Fruit fly (Drosophila melanogaster): Measurements from ENCODE around the gene Hsp70Bbb.
"Not testable (repeated sequence)": the region's sequence is repeated elsewhere in the genome, so short reads cannot be mapped to it uniquely, and the experiment has no call there.

The Hsp70Bbb gene

DNA sequence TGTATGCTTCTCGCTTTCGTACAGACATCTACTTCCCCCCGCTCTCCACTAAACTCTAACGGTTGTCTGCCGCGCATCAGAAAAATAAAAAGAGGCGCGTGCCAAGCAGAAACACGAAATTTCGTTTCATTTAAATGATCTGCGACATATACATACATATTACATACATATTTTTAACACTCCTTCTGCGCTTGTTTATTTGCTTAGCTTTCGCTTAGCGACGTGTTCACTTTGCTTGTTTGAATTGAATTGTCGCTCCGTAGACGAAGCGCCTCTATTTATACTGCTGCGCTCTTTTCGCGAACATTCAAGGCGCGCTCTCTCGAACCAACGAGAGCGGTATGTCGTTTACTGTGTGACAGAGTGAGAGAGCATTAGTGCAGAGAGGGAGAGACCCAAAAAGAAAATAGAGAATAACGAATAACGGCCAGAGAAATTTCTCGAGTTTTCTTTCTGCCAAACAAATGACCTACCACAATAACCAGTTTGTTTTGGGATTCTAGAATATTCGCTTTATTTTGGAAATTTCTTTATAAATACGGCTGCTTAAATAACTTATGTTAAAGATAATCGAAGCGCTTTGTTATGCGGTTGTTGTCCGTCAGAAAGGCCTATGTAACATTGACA is 25.0 kb upstream of the Hsp70Bbb start:
- peak; percentile 1 for TF ChIP-seq CG6808 (GFP tag; optimal IDR thresholded peaks at IDR 0.05)
- peak in 1 of 2 experiments; percentile 17 for TF ChIP-seq ss (GFP tag; optimal IDR thresholded peaks at IDR 0.05)
- peak; percentile 60 for TF ChIP-seq fkh (GFP tag; optimal IDR thresholded peaks at IDR 0.05)

DNA sequence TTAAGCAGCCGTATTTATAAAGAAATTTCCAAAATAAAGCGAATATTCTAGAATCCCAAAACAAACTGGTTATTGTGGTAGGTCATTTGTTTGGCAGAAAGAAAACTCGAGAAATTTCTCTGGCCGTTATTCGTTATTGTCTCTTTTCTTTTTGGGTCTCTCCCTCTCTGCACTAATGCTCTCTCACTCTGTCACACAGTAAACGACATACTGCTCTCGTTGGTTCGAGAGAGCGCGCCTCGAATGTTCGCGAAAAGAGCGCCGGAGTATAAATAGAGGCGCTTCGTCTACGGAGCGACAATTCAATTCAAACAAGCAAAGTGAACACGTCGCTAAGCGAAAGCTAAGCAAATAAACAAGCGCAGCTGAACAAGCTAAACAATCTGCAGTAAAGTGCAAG is 3.2 kb downstream of the Hsp70Bbb start, which contains the start of gene Hsp70Bb:
Gene Hsp70Bb (plus strand): TSS at position 301 of the 400 bp plus-strand sequence.
- not testable (repeated sequence) for TF ChIP-seq OdsH, fd59A, esn (GFP tag; optimal IDR thresholded peaks at IDR 0.05)

- not testable (repeated sequence) for TF ChIP-seq Ets21C, net, CG9139 (GFP tag; optimal IDR thresholded peaks at IDR 0.05)
These were observed 6.5 kb downstream of the Hsp70Bbb start, which contains the start of gene Hsp70Bc for dm6 chr3R:12508776-12509175. Hsp70Bc (plus strand) TSS chr3R:12509076.

- no peak for TF ChIP-seq CG11762 (GFP tag; optimal IDR thresholded peaks at IDR 0.05; ENCODE audit: insufficient read depth)
- TF ChIP-seq Smox (GFP tag; optimal IDR thresholded peaks at IDR 0.05), result no peak
- no peak for TF ChIP-seq CG10631 (GFP tag; optimal IDR thresholded peaks at IDR 0.05)
- no peak for TF ChIP-seq topi (GFP tag; optimal IDR thresholded peaks at IDR 0.05)
- no peak for TF ChIP-seq Ets21C (GFP tag; optimal IDR thresholded peaks at IDR 0.05)
- no peak for TF ChIP-seq CG3919 (GFP tag; optimal IDR thresholded peaks at IDR 0.05)
- TF ChIP-seq Hr39 (GFP tag; optimal IDR thresholded peaks at IDR 0.05), result no peak
- TF ChIP-seq salr (GFP tag; optimal IDR thresholded peaks at IDR 0.05), result no peak
- TF ChIP-seq lz (GFP tag; optimal IDR thresholded peaks at IDR 0.05), result no peak
- TF ChIP-seq cyc (GFP tag; optimal IDR thresholded peaks at IDR 0.05), result no peak
- TF ChIP-seq eg (GFP tag; IDR thresholded peaks at IDR 0.05), result no peak
- no peak for TF ChIP-seq fd85E (GFP tag; optimal IDR thresholded peaks at IDR 0.05)
These were observed 12.7 kb downstream of the Hsp70Bbb start for dm6 chr3R:12514997-12515396.

dm6 chr3R:12525888-12526287 is 23.6 kb downstream of the Hsp70Bbb start, which contains the start of gene Hug:
Hug (plus strand) TSS chr3R:12526188.
- TF ChIP-seq Sox102F (GFP tag; optimal IDR thresholded peaks at IDR 0.05) (no peak), CG6163 (GFP tag; IDR thresholded peaks at IDR 0.05) (no peak), CG8319 (GFP tag; optimal IDR thresholded peaks at IDR 0.05) (no peak), Hr39 (GFP tag; optimal IDR thresholded peaks at IDR 0.05) (no peak), CG34406 (GFP tag; optimal IDR thresholded peaks at IDR 0.05) (no peak), CG4318 (GFP tag; optimal IDR thresholded peaks at IDR 0.05) (no peak), vri (GFP tag; optimal IDR thresholded peaks at IDR 0.05) (no peak), CG11902 (GFP tag; optimal IDR thresholded peaks at IDR 0.05) (no peak), CG6854 (GFP tag; optimal IDR thresholded peaks at IDR 0.05) (no peak), CG16779 (tag; optimal IDR thresholded peaks at IDR 0.05) (no peak), dac (GFP tag; optimal IDR thresholded peaks at IDR 0.05) (no peak), Ets96B (tag; optimal IDR thresholded peaks at IDR 0.05) (no peak), svp (GFP tag) (no peak), Eip75B (GFP tag; optimal IDR thresholded peaks at IDR 0.05) (no peak), CG32006 (GFP tag; optimal IDR thresholded peaks at IDR 0.05) (no peak), Sox15 (GFP tag; optimal IDR thresholded peaks at IDR 0.05) (no peak), pdm3 (GFP tag; optimal IDR thresholded peaks at IDR 0.05) (no peak)

Data from whole organism, prepupa.